Fruit fly (Drosophila melanogaster): Measurements from ENCODE around the gene CG4022.

CG4022 gene

dm6 chr3L:9381602-9382001, 29.0 kb downstream of the CG4022 start, which contains the start of gene Hsp23 (continued):
- no peak for TF ChIP-seq ERR (GFP tag; optimal IDR thresholded peaks at IDR 0.05)
- TF ChIP-seq CG15011 (GFP tag; optimal IDR thresholded peaks at IDR 0.05), result no peak
- no peak for TF ChIP-seq toy (GFP tag; IDR thresholded peaks at IDR 0.05)
- TF ChIP-seq dysf (GFP tag; IDR thresholded peaks at IDR 0.05), result no peak
- TF ChIP-seq unpg (GFP tag; optimal IDR thresholded peaks at IDR 0.05), result no peak
- TF ChIP-seq pfk (GFP tag; optimal IDR thresholded peaks at IDR 0.05), result no peak
- TF ChIP-seq ro (GFP tag; IDR thresholded peaks at IDR 0.05), result no peak
- no peak for TF ChIP-seq CG6272 (GFP tag; IDR thresholded peaks at IDR 0.05)
- TF ChIP-seq CG14441 (GFP tag; IDR thresholded peaks at IDR 0.05), result no peak
- TF ChIP-seq dimm (GFP tag; IDR thresholded peaks at IDR 0.05), result no peak
- no peak for TF ChIP-seq CG11085 (GFP tag; IDR thresholded peaks at IDR 0.05)
- TF ChIP-seq CG10431 (GFP tag; optimal IDR thresholded peaks at IDR 0.05), result no peak
- peak; percentile 5 for TF ChIP-seq wek (GFP tag; optimal IDR thresholded peaks at IDR 0.05)
- peak; percentile 51; the same call in 1 of the 2 replicates for TF ChIP-seq CG13287 (GFP tag; IDR thresholded peaks at IDR 0.05; ENCODE audit: partially characterized antibody)
- no peak for TF ChIP-seq chinmo (GFP tag; IDR thresholded peaks at IDR 0.05; ENCODE audit: partially characterized antibody)
- TF ChIP-seq wor (GFP tag; IDR thresholded peaks at IDR 0.05), result no peak
- TF ChIP-seq Sox102F (GFP tag; optimal IDR thresholded peaks at IDR 0.05), result no peak
- TF ChIP-seq odd (GFP tag; optimal IDR thresholded peaks at IDR 0.05), result no peak
- no peak for TF ChIP-seq CG17829 (tag; optimal IDR thresholded peaks at IDR 0.05)
- no peak for TF ChIP-seq slou (GFP tag; optimal IDR thresholded peaks at IDR 0.05)
- TF ChIP-seq Hsf (GFP tag; optimal IDR thresholded peaks at IDR 0.05), result no peak
- TF ChIP-seq CG8388 (GFP tag; optimal IDR thresholded peaks at IDR 0.05), result no peak
- no peak for TF ChIP-seq nmo (GFP tag; optimal IDR thresholded peaks at IDR 0.05)
- peak; percentile 51 for TF ChIP-seq abd-A (tag; optimal IDR thresholded peaks at IDR 0.05)
- TF ChIP-seq CG16815 (GFP tag; optimal IDR thresholded peaks at IDR 0.05), result no peak
- TF ChIP-seq hb (GFP tag; IDR thresholded peaks at IDR 0.05; ENCODE audit: partially characterized antibody), result no peak
- TF ChIP-seq CG11696 (GFP tag; IDR thresholded peaks at IDR 0.05), result no peak
- no peak for TF ChIP-seq CG6683 (GFP tag; optimal IDR thresholded peaks at IDR 0.05)
- no peak for TF ChIP-seq CG12299 (tag; optimal IDR thresholded peaks at IDR 0.05)

- peak; percentile 12 for TF ChIP-seq CG17912 (GFP tag; optimal IDR thresholded peaks at IDR 0.05)
- TF ChIP-seq nom (GFP tag; optimal IDR thresholded peaks at IDR 0.05), result peak; percentile 41
- TF ChIP-seq vvl (GFP tag; IDR thresholded peaks at IDR 0.05), result no peak
- no peak for TF ChIP-seq CG31441 (GFP tag; IDR thresholded peaks at IDR 0.05)
- no peak for TF ChIP-seq CG5180 (GFP tag; optimal IDR thresholded peaks at IDR 0.05)
- no peak for TF ChIP-seq CG17829 (tag; optimal IDR thresholded peaks at IDR 0.05)
- TF ChIP-seq h (optimal IDR thresholded peaks at IDR 0.05), result no peak
- no peak for TF ChIP-seq Rfx (GFP tag; IDR thresholded peaks at IDR 0.05)
- TF ChIP-seq ind (GFP tag; optimal IDR thresholded peaks at IDR 0.05), result no peak
- no peak for TF ChIP-seq Max (GFP tag; optimal IDR thresholded peaks at IDR 0.05)
- no peak for TF ChIP-seq Hr39 (optimal IDR thresholded peaks at IDR 0.05)
- peak; percentile 2; the same call in 1 of the 2 replicates for TF ChIP-seq Drgx (GFP tag; IDR thresholded peaks at IDR 0.05)
- peak; percentile 30 for TF ChIP-seq Med (GFP tag)
- TF ChIP-seq fd64A (GFP tag; optimal IDR thresholded peaks at IDR 0.05), result no peak
- TF ChIP-seq Doc3 (GFP tag; IDR thresholded peaks at IDR 0.05; ENCODE audit: partially characterized antibody), result 0 out of 3 replicates have a peak, but pooled peaks have one; percentile 19
- TF ChIP-seq oc (tag; optimal IDR thresholded peaks at IDR 0.05), result no peak
- TF ChIP-seq CG31224 (GFP tag; IDR thresholded peaks at IDR 0.05), result no peak
- no peak for TF ChIP-seq CG8089 (GFP tag; optimal IDR thresholded peaks at IDR 0.05)
- no peak for TF ChIP-seq sna (GFP tag; IDR thresholded peaks at IDR 0.05; ENCODE audit: partially characterized antibody)
- no peak for TF ChIP-seq Hey (tag; optimal IDR thresholded peaks at IDR 0.05)
- no peak for TF ChIP-seq CG9609 (GFP tag; optimal IDR thresholded peaks at IDR 0.05)
- TF ChIP-seq Fer2 (tag; optimal IDR thresholded peaks at IDR 0.05), result no peak
- TF ChIP-seq CG18011 (GFP tag; optimal IDR thresholded peaks at IDR 0.05), result peak; percentile 9
- TF ChIP-seq Pdp1 (GFP tag; optimal IDR thresholded peaks at IDR 0.05), result peak in 1 of 2 experiments; percentile 16
Measured at dm6 chr3L:9380344-9380849, 30.2 kb downstream of the CG4022 start.

All from whole organism, embryonic.